Fruit fly (Drosophila melanogaster): ENCODE measurements around the gene Qsox3.
A peak's percentile ranks its signal among the peaks of the same experiment; 100 is the strongest.

Qsox3 gene

DNA sequence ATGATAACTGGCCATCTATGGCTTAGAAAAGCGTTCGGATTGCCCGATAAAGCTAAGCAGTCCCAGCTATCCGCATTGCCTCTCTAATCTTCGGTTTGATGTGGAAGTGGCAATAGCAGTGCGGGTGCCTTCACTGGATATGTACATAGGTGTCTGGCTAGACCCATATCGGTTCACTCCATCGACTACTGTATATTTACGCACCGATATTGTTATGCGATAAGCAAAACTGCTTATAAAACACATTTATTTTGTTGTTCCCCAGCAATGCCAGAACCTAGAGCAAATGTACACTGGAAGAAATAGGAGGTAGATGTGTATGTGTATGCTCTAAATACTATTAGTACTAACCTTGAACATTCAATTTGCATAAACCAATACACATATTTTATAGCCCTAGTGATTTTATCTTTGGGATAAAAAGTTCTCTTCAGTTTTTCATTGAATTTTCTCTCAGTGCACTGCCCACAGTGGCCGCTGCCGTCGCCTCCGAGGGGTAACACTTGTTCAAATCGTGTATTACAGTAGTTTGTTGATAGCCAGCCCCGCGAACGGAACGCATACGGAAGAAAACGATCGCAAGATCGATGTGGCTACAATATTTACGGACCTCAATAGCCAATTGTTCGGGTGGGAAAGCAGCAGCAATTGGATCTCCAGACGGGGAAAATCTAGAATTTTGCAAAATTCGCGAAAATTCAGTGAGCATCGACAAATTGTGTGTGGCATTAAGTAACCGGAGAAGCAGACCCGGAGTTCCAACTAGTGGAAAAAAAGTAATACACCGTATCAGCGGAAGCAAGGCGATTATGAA, 41.3 kb upstream of the Qsox3 start, which contains the start of gene CG31431 (continued):
- TF ChIP-seq Ets21C (GFP tag; optimal IDR thresholded peaks at IDR 0.05) (peak; percentile 19), CG8319 (GFP tag; optimal IDR thresholded peaks at IDR 0.05) (peak; percentile 66), CG7368 (GFP tag; optimal IDR thresholded peaks at IDR 0.05) (peak; percentile 73), pdm3 (GFP tag; optimal IDR thresholded peaks at IDR 0.05) (peak; percentile 82), CG1621 (tag; optimal IDR thresholded peaks at IDR 0.05) (peak; percentile 81), Hr39 (GFP tag; optimal IDR thresholded peaks at IDR 0.05) (peak; percentile 65), CG6792 (GFP tag; optimal IDR thresholded peaks at IDR 0.05) (peak; percentile 65), CG34406 (GFP tag; optimal IDR thresholded peaks at IDR 0.05) (peak; percentile 57), cyc (GFP tag; optimal IDR thresholded peaks at IDR 0.05) (peak; percentile 68), dsx (GFP tag; optimal IDR thresholded peaks at IDR 0.05; ENCODE audit: poor library complexity, severe bottlenecking) (peak; percentile 78), Met (GFP tag; optimal IDR thresholded peaks at IDR 0.05) (peak; percentile 52), Lpt (GFP tag; optimal IDR thresholded peaks at IDR 0.05) (peak; percentile 87), CG8632 (GFP tag; optimal IDR thresholded peaks at IDR 0.05) (peak; percentile 55), CG11902 (GFP tag; optimal IDR thresholded peaks at IDR 0.05) (peak; percentile 63), spab (GFP tag; optimal IDR thresholded peaks at IDR 0.05) (peak; percentile 77), dac (GFP tag; optimal IDR thresholded peaks at IDR 0.05) (peak; percentile 30), OdsH (GFP tag; optimal IDR thresholded peaks at IDR 0.05) (peak; percentile 84), CG9139 (GFP tag; optimal IDR thresholded peaks at IDR 0.05) (peak; percentile 74), topi (GFP tag; optimal IDR thresholded peaks at IDR 0.05) (peak; percentile 67), Ets96B (tag; optimal IDR thresholded peaks at IDR 0.05) (peak; percentile 82), Hr4 (GFP tag; optimal IDR thresholded peaks at IDR 0.05) (peak; percentile 90), CG6276 (GFP tag; optimal IDR thresholded peaks at IDR 0.05) (peak; percentile 86), CG16779 (tag; optimal IDR thresholded peaks at IDR 0.05) (peak; percentile 64), achi (GFP tag; optimal IDR thresholded peaks at IDR 0.05) (peak; percentile 79), CG3919 (GFP tag; optimal IDR thresholded peaks at IDR 0.05) (peak; percentile 88), CG8119 (GFP tag; IDR thresholded peaks at IDR 0.05) (peak; percentile 91), CG31627 (GFP tag; optimal IDR thresholded peaks at IDR 0.05) (peak; percentile 56), CG11762 (GFP tag; optimal IDR thresholded peaks at IDR 0.05; ENCODE audit: insufficient read depth) (peak; percentile 73), svp (GFP tag) (peak; percentile 66), CG3032 (tag; optimal IDR thresholded peaks at IDR 0.05) (peak; percentile 81)

DNA sequence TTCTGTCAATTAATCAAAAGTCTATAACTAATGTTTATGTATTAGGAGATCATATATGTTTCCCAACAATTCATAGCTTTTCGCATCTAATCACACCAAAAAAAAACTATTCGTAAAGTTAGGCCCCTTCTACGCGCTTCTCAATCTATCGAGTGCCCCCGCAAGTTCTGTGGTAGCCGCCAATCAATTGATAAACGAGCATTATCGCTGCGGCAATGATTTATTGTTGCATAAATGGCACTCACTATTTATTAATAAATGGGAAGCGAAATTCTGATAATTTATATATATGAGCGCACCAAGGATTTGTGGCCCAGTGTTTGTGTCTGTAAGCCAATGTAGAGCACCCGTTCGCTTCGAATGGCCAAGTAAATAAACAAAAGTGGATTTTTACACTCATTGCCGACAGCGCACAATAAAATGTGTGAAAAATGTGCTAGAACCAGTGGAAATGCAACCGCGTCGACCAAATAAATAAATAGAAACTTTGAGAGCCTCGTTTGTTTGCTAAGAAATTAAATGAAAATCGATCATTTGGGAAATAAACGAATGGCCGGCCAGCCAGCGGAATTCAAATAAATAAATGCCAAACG, 40.2 kb upstream of the Qsox3 start:
- TF ChIP-seq Smox (GFP tag; optimal IDR thresholded peaks at IDR 0.05) (no peak), fkh (GFP tag; optimal IDR thresholded peaks at IDR 0.05) (peak; percentile 73), Eip78C (GFP tag) (peak; percentile 56)

DNA sequence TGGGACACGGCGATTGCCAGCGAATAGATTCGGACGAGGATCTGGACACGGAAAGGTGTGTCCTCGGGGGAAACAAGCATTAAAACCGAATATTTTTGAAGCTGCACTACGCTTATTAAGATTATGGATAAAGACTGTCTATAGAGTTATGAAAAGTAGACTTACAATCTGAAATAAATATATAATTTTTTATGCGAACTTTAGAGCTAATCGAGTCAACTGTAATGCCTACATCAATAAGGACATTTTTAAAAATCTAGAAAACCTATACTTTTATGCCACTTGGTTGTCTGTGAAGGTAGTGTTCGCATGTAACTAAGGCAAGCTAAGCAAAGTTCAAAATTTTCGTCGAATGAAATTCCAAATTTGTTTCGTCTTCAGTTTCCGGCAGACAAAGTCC, 38.2 kb upstream of the Qsox3 start, which contains the start of gene CG31178:
Gene CG31178 (plus strand): TSS at position 301 of the 400 bp plus-strand sequence.
- TF ChIP-seq Eip93F (GFP tag; optimal IDR thresholded peaks at IDR 0.05) = no peak
- no peak for TF ChIP-seq CG32006 (GFP tag; optimal IDR thresholded peaks at IDR 0.05)
- TF ChIP-seq Hr4 (GFP tag; optimal IDR thresholded peaks at IDR 0.05) = no peak
- TF ChIP-seq Sox15 (GFP tag; optimal IDR thresholded peaks at IDR 0.05) = no peak
- no peak for TF ChIP-seq CG10631 (GFP tag; optimal IDR thresholded peaks at IDR 0.05)
- no peak for TF ChIP-seq Hr38 (GFP tag; optimal IDR thresholded peaks at IDR 0.05)
- no peak for TF ChIP-seq Eip75B (GFP tag; optimal IDR thresholded peaks at IDR 0.05)
- TF ChIP-seq CG15336 (GFP tag; IDR thresholded peaks at IDR 0.05) = no peak
- no peak for TF ChIP-seq svp (GFP tag)
- TF ChIP-seq CG7368 (GFP tag; optimal IDR thresholded peaks at IDR 0.05) = no peak
- TF ChIP-seq CG3919 (GFP tag; optimal IDR thresholded peaks at IDR 0.05) = no peak
- no peak for TF ChIP-seq CG9139 (GFP tag; optimal IDR thresholded peaks at IDR 0.05)
- no peak for TF ChIP-seq spab (GFP tag; optimal IDR thresholded peaks at IDR 0.05)
- TF ChIP-seq Met (GFP tag; optimal IDR thresholded peaks at IDR 0.05) = no peak
- no peak for TF ChIP-seq acj6 (GFP tag; optimal IDR thresholded peaks at IDR 0.05)
- TF ChIP-seq CG11902 (GFP tag; optimal IDR thresholded peaks at IDR 0.05) = no peak

All from whole organism, prepupa.